Worm (Caenorhabditis elegans) whole organism, early embryonic: ENCODE results near the gene F44D12.8.

Source experiments
- ama-1 ChIP-seq: fragments of 150-350 bp; optimal IDR thresholded peaks from 2 replicates; lab custom pipeline; 2014
- hmg-4 ChIP-seq: fragments of 200-800 bp; sonication (Bioruptor generic); optimal IDR thresholded peaks from 2 replicates; lab custom pipeline; 2018; ENCODE audit warnings: mild to moderate bottlenecking, missing genetic modification characterization, missing compliant biosample characterization

DNA sequence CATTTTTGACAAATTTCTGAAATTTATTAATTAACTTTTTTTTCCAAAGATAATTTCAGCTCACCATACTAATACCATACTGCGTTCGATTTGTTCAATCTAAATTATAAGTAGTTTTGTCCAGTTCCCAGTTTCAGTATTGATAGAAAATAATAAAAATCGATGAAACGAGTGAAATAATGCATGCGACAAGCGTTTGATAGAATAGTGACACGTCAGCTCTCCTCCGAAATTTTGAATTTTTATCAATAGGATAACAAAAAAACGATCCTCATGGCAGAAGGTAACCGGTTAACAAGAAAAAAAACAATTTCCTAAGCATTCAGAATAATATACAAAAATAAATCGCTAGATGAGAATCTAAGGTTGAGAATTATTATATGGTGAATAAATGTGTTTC is 21.3 kb upstream of the F44D12.8 start, which contains the start of gene C47E12.3:
- TF ChIP-seq hmg-4: no peak
- TF ChIP-seq ama-1: no peak
